Worm (Caenorhabditis elegans): ENCODE results near the gene F56A8.8.

F56A8.8 gene

DNA sequence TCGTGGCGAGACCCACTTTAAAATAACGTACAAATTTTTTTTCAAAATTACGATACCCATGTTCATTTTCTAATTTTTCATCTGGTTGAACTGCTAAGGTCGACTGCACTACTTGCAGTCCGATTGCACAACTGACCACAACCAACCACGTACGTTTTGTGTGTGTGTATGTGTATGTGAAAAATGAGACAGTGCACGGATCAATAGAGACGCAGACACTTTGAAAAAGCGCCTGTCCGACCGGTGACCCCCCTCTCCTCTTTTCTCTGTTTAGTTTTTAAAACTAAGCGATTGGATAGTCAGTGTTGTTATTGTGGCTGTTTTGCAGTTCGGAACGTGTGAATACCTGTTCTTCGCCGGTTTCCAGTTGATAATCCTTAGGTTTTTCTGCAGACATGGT is 26.8 kb upstream of the F56A8.8 start (continued):
- TF ChIP-seq pha-4 (GFP tag; IDR thresholded peaks at IDR 0.05) (no peak), pha-4 (tag; optimal IDR thresholded peaks at IDR 0.05) (peak; percentile 26), nhr-28 (tag; optimal IDR thresholded peaks at IDR 0.05) (peak; percentile 68), lsy-2 (tag; optimal IDR thresholded peaks at IDR 0.05) (peak in 1 of 2 experiments; percentile 32), ZK546.5 (tag; optimal IDR thresholded peaks at IDR 0.05) (no peak), lin-15B (tag; optimal IDR thresholded peaks at IDR 0.05) (no peak), daf-16 (GFP tag; optimal IDR thresholded peaks at IDR 0.05) (peak in 1 of 2 experiments; percentile 14), daf-16 (tag; optimal IDR thresholded peaks at IDR 0.05) (peak; percentile 27), unc-62 (GFP tag; optimal IDR thresholded peaks at IDR 0.05 in 1 of 2) (peak in 1 of 2 experiments; percentile 82), unc-62 (tag; optimal IDR thresholded peaks at IDR 0.05) (no peak), daf-8 (GFP tag; IDR thresholded peaks at IDR 0.05) (no peak), spr-1 (tag; optimal IDR thresholded peaks at IDR 0.05) (no peak), nhr-25 (tag; optimal IDR thresholded peaks at IDR 0.05; ENCODE audit: borderline replicate concordance, insufficient read depth) (peak; percentile 39), hlh-30 (tag; optimal IDR thresholded peaks at IDR 0.05; ENCODE audit: insufficient read depth) (peak; percentile 78), ceh-82 (tag; optimal IDR thresholded peaks at IDR 0.05) (no peak), Y5F2A.4 (GFP tag; optimal IDR thresholded peaks at IDR 0.05) (no peak), nhr-77 (tag; optimal IDR thresholded peaks at IDR 0.05) (no peak), dve-1 (tag; optimal IDR thresholded peaks at IDR 0.05; ENCODE audit: insufficient read depth) (peak; percentile 32), lin-38 (GFP tag; IDR thresholded peaks at IDR 0.05) (no peak), rbr-2 (tag; optimal IDR thresholded peaks at IDR 0.05) (peak; percentile 6), dmd-8 (GFP tag; IDR thresholded peaks at IDR 0.05) (no peak)

DNA sequence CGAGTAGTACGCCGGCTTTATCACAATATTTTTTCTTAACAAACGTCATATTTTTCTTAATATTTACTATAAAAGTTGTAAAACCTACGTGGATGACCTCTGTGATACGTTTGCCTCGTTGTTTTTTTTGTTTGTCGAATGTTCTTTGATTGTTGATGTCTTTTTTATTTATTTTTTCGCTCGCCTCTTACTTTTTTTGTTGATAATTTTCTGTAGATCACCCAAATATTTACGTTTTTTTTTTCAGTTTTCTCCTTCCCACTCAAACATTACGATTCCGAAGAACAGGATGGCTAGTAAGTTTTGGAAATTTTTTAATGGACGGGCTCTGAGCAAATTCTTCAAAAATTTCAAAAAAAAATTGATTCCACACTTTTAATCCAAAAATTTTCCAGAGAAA is 25.2 kb upstream of the F56A8.8 start:
- TF ChIP-seq D1046.2 (GFP tag; IDR thresholded peaks at IDR 0.05) (no peak), nhr-6 (tag; optimal IDR thresholded peaks at IDR 0.05) (no peak), daf-16 (GFP tag; optimal IDR thresholded peaks at IDR 0.05) (peak in 1 of 2 experiments; percentile 2), daf-16 (tag; optimal IDR thresholded peaks at IDR 0.05) (peak; percentile 40), lin-38 (GFP tag; IDR thresholded peaks at IDR 0.05) (0 out of 2 replicates have a peak, but pooled peaks have one; percentile 20), ces-1 (GFP tag; optimal IDR thresholded peaks at IDR 0.05) (no peak)

DNA sequence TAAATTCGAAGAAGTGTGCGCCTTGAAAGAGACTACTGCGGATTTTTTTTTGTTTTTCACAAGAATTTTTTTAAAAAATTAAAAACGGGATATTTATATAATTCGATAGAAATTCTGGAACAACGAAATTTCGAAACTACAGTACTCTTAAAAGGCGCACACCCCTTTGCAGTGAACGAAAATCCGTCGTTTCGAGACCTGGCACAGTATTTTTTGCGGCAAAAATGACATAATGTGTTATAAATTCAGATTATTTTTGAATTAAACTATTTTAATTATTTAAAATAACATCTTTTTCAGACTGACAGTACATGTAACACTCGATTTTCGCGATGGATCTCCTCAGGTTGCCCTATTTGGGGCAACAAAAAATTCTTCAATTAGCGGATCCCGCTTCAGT is 22.5 kb upstream of the F56A8.8 start, which contains the start of gene F56A8.4:
F56A8.4 (plus strand) TSS at position 301 of the 400 bp plus-strand sequence.
- TF ChIP-seq F26F4.8 (GFP tag; conservative IDR thresholded peaks at IDR 0.05) (no peak), zip-11 (GFP tag; IDR thresholded peaks at IDR 0.05) (no peak), lin-39 (tag; optimal IDR thresholded peaks at IDR 0.05) (no peak), spr-1 (tag; optimal IDR thresholded peaks at IDR 0.05) (no peak), T20F7.1 (GFP tag; optimal IDR thresholded peaks at IDR 0.05) (no peak), ces-1 (GFP tag; optimal IDR thresholded peaks at IDR 0.05) (no peak), ztf-11 (tag; optimal IDR thresholded peaks at IDR 0.05) (no peak), ceh-62 (tag; optimal IDR thresholded peaks at IDR 0.05) (no peak)

DNA sequence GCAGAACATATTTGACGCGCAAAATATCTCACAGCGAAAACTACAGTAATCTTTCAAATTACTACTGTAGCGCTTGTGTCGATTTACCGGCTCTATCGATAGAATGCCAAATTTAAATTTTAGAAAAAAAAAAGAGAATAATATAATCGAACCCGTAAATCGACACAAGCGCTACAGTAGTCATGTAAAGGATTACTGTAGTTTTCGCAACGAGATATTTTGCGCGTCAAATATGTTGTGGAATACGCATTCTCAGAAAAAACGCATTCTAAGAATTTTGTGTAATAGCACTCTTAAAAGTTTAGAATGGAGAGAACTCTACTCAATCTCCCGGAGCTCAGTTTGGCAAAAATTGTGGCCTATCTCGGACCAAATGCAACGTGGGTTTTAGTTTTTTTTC is 20.0 kb upstream of the F56A8.8 start, which contains the start of gene F56A8.5:
F56A8.5 (plus strand) TSS at position 301 of the 400 bp plus-strand sequence.
- TF ChIP-seq zfp-3 (GFP tag; conservative IDR thresholded peaks at IDR 0.05) (no peak), duxl-1 (tag; optimal IDR thresholded peaks at IDR 0.05; ENCODE audit: poor library complexity) (no peak), lir-3 (tag; optimal IDR thresholded peaks at IDR 0.05) (no peak), daf-8 (GFP tag; IDR thresholded peaks at IDR 0.05) (no peak), daf-12 (tag; optimal IDR thresholded peaks at IDR 0.05) (no peak), arid-1 (GFP tag; conservative IDR thresholded peaks at IDR 0.05) (no peak), daf-16 (GFP tag; optimal IDR thresholded peaks at IDR 0.05) (no peak), daf-16 (tag; optimal IDR thresholded peaks at IDR 0.05) (no peak), F49E8.2 (tag; optimal IDR thresholded peaks at IDR 0.05; ENCODE audit: borderline replicate concordance) (no peak)

Measured in whole organism, L4 larva.